Worm (Caenorhabditis elegans): ENCODE results near the gene thn-5.
A peak's percentile ranks its signal among the peaks of the same experiment; 100 is the strongest.

Gene thn-5

ce11 chrIV:5264700-5265210 is 34.1 kb downstream of the thn-5 start (continued):
- TF ChIP-seq dox-1 (GFP tag; IDR thresholded peaks at IDR 0.05) = peak; percentile 89
- peak; percentile 34 for TF ChIP-seq lsl-1 (GFP tag; optimal IDR thresholded peaks at IDR 0.05)

- TF ChIP-seq lin-35 (GFP tag; optimal IDR thresholded peaks at IDR 0.05) = no peak
- no peak for TF ChIP-seq ceh-27 (GFP tag; optimal IDR thresholded peaks at IDR 0.05)
- TF ChIP-seq Y53F4B.3 (GFP tag; IDR thresholded peaks at IDR 0.05) = no peak
- no peak for TF ChIP-seq athp-1 (tag; optimal IDR thresholded peaks at IDR 0.05)
- no peak for TF ChIP-seq sdz-38 (tag; optimal IDR thresholded peaks at IDR 0.05)
- no peak for TF ChIP-seq nfya-2 (GFP tag; IDR thresholded peaks at IDR 0.05)
- TF ChIP-seq ceh-79 (tag; optimal IDR thresholded peaks at IDR 0.05) = no peak
- TF ChIP-seq lsl-1 (GFP tag; optimal IDR thresholded peaks at IDR 0.05) = no peak
- TF ChIP-seq attf-6 (GFP tag; IDR thresholded peaks at IDR 0.05) = no peak
- TF ChIP-seq efl-1 (GFP tag; optimal IDR thresholded peaks at IDR 0.05) = no peak
- no peak for TF ChIP-seq C06A6.2 (GFP tag; conservative IDR thresholded peaks at IDR 0.05)
- no peak for TF ChIP-seq zim-3 (tag; optimal IDR thresholded peaks at IDR 0.05)
- TF ChIP-seq B0035.1 (tag; optimal IDR thresholded peaks at IDR 0.05) = no peak
Observed at ce11 chrIV:5266474-5266873, 35.8 kb downstream of the thn-5 start, which contains the start of gene F36H12.5. Gene F36H12.5, plus strand, starts transcription at chrIV:5266774.

ce11 chrIV:5268803-5269202 is 38.2 kb downstream of the thn-5 start, which contains the start of gene F36H12.4:
Gene F36H12.4, plus strand, starts transcription at chrIV:5269103.
- TF ChIP-seq cebp-2 (GFP tag; IDR thresholded peaks at IDR 0.05) (no peak), nhr-80 (tag; optimal IDR thresholded peaks at IDR 0.05) (no peak), aptf-2 (GFP tag; conservative IDR thresholded peaks at IDR 0.05) (no peak), sdz-38 (tag; optimal IDR thresholded peaks at IDR 0.05) (no peak), ceh-40 (GFP tag; IDR thresholded peaks at IDR 0.05) (no peak), lag-1 (GFP tag; IDR thresholded peaks at IDR 0.05) (no peak), hlh-26 (GFP tag; conservative IDR thresholded peaks at IDR 0.05) (no peak), tlf-1 (GFP tag; optimal IDR thresholded peaks at IDR 0.05) (no peak), somi-1 (GFP tag; optimal IDR thresholded peaks at IDR 0.05) (no peak), ceh-58 (GFP tag; IDR thresholded peaks at IDR 0.05) (no peak), bed-2 (GFP tag; IDR thresholded peaks at IDR 0.05) (no peak), ztf-28 (GFP tag; IDR thresholded peaks at IDR 0.05) (no peak), attf-5 (GFP tag; optimal IDR thresholded peaks at IDR 0.05) (no peak), hlh-12 (tag; optimal IDR thresholded peaks at IDR 0.05) (no peak), ztf-25 (GFP tag; IDR thresholded peaks at IDR 0.05) (no peak), mes-4 (tag; optimal IDR thresholded peaks at IDR 0.05) (no peak), ets-4 (GFP tag; optimal IDR thresholded peaks at IDR 0.05) (no peak)

ce11 chrIV:5272518-5272917 is 41.9 kb downstream of the thn-5 start, which contains the start of gene F36H12.3:
Gene F36H12.3, plus strand, starts transcription at chrIV:5272818.
- TF ChIP-seq mes-4 (tag; optimal IDR thresholded peaks at IDR 0.05) = no peak
- no peak for TF ChIP-seq K11D2.4 (GFP tag; IDR thresholded peaks at IDR 0.05)
- TF ChIP-seq nhr-90 (tag; optimal IDR thresholded peaks at IDR 0.05) = no peak
- no peak for TF ChIP-seq dox-1 (GFP tag; IDR thresholded peaks at IDR 0.05)
- no peak for TF ChIP-seq mcd-1 (GFP tag; IDR thresholded peaks at IDR 0.05)

- TF ChIP-seq C17E4.6 (GFP tag; IDR thresholded peaks at IDR 0.05) = no peak
- TF ChIP-seq nhr-80 (tag; optimal IDR thresholded peaks at IDR 0.05) = no peak
- TF ChIP-seq B0019.2 (GFP tag; conservative IDR thresholded peaks at IDR 0.05) = no peak
- no peak for TF ChIP-seq attf-5 (GFP tag; optimal IDR thresholded peaks at IDR 0.05)
- no peak for TF ChIP-seq cebp-1 (GFP tag; IDR thresholded peaks at IDR 0.05)
- no peak for TF ChIP-seq cebp-1 (tag; optimal IDR thresholded peaks at IDR 0.05)
- no peak for TF ChIP-seq D2030.7 (GFP tag; IDR thresholded peaks at IDR 0.05)
- TF ChIP-seq bed-1 (GFP tag; IDR thresholded peaks at IDR 0.05) = no peak
Observed at ce11 chrIV:5273385-5273784, 42.8 kb downstream of the thn-5 start.
